Fruit fly (Drosophila melanogaster) whole organism, pupa: Measurements from ENCODE around the gene Nepl7.

ENCODE experiments used
- CG10348 ChIP-seq: fragments of 200-800 bp; sonication (Bioruptor generic); IDR thresholded peaks from 2 replicates; pipeline ENCODE4 v1.3.6; 2022; ENCODE audit warnings: missing biosample characterization, missing genetic modification characterization
- CG12605 ChIP-seq: fragments of 200-800 bp; sonication (Bioruptor generic); IDR thresholded peaks from 2 replicates; pipeline ENCODE4 v1.3.6; 2022; ENCODE audit warnings: missing biosample characterization, missing genetic modification characterization
- CG13204 ChIP-seq: fragments of 200-800 bp; sonication (Bioruptor generic); optimal IDR thresholded peaks from 2 replicates; lab custom pipeline; 2018; ENCODE audit warnings: missing biosample characterization, mild to moderate bottlenecking, missing genetic modification characterization, moderate library complexity
- CG14655 ChIP-seq: fragments of 200-800 bp; sonication (Bioruptor generic); optimal IDR thresholded peaks from 3 replicates; lab custom pipeline; 2017; ENCODE audit warnings: mild to moderate bottlenecking, missing biosample characterization, missing genetic modification reagents, missing genetic modification characterization
- CG15710 ChIP-seq: fragments of 200-800 bp; sonication (Bioruptor generic); optimal IDR thresholded peaks from 2 replicates; lab custom pipeline; 2018; ENCODE audit warnings: missing biosample characterization, mild to moderate bottlenecking, missing genetic modification characterization, moderate library complexity
- CG17806 ChIP-seq: fragments of 200-800 bp; sonication (Bioruptor generic); optimal IDR thresholded peaks from 2 replicates; lab custom pipeline; 2018; ENCODE audit warnings: missing biosample characterization, mild to moderate bottlenecking, missing genetic modification characterization, moderate library complexity
- CG32121 ChIP-seq: fragments of 200-800 bp; sonication (Bioruptor generic); IDR thresholded peaks from 2 replicates; pipeline ENCODE4 v1.3.6; 2022; ENCODE audit warnings: missing biosample characterization, missing genetic modification characterization
- CG34367 ChIP-seq: fragments of 200-800 bp; sonication (Bioruptor generic); optimal IDR thresholded peaks from 2 replicates; lab custom pipeline; 2018; ENCODE audit warnings: missing biosample characterization, mild to moderate bottlenecking, missing genetic modification characterization
- CG4496 ChIP-seq: fragments of 200-800 bp; sonication (Bioruptor generic); IDR thresholded peaks from 3 replicates; pipeline ENCODE4 v1.3.6; 2022; ENCODE audit warnings: missing biosample characterization, missing genetic modification characterization
- CG8159 ChIP-seq: fragments of 200-800 bp; sonication (Bioruptor generic); optimal IDR thresholded peaks from 3 replicates; lab custom pipeline; 2018; ENCODE audit warnings: missing biosample characterization, mild to moderate bottlenecking, missing genetic modification characterization, moderate library complexity
- CG8301 ChIP-seq: fragments of 200-800 bp; sonication (Bioruptor generic); optimal IDR thresholded peaks from 2 replicates; lab custom pipeline; 2018; ENCODE audit warnings: missing biosample characterization, mild to moderate bottlenecking, missing genetic modification characterization
- CG9948 ChIP-seq: fragments of 200-800 bp; sonication (Bioruptor generic); optimal IDR thresholded peaks from 2 replicates; lab custom pipeline; 2018; ENCODE audit warnings: missing biosample characterization, mild to moderate bottlenecking, missing genetic modification characterization, moderate library complexity
- D1 ChIP-seq: fragments of 200-800 bp; sonication (Bioruptor generic); optimal IDR thresholded peaks from 2 replicates; lab custom pipeline; 2018; ENCODE audit warnings: missing biosample characterization, mild to moderate bottlenecking, missing genetic modification characterization, moderate library complexity
- EcR ChIP-seq: fragments of 200-800 bp; sonication (Bioruptor generic); optimal IDR thresholded peaks from 3 replicates; lab custom pipeline; 2019; ENCODE audit warnings: missing biosample characterization, missing genetic modification characterization, mild to moderate bottlenecking, moderate library complexity, missing genetic modification reagents
- Ets98B ChIP-seq: fragments of 200-800 bp; sonication (Bioruptor generic); IDR thresholded peaks from 2 replicates; pipeline ENCODE4 v1.3.6; 2022; ENCODE audit warnings: missing biosample characterization, missing genetic modification characterization
- Pif1A ChIP-seq: fragments of 200-800 bp; sonication (Bioruptor generic); optimal IDR thresholded peaks from 3 replicates; lab custom pipeline; 2016; ENCODE audit warnings: missing biosample characterization, missing genetic modification characterization
- Pif1B ChIP-seq: fragments of 200-800 bp; sonication (Bioruptor generic); optimal IDR thresholded peaks from 3 replicates; lab custom pipeline; 2016; ENCODE audit warnings: missing biosample characterization, missing genetic modification characterization
- Snoo ChIP-seq: fragments of 200-800 bp; sonication (Bioruptor generic); optimal IDR thresholded peaks from 3 replicates; lab custom pipeline; 2017; ENCODE audit warnings: missing biosample characterization, mild to moderate bottlenecking, missing genetic modification characterization, inconsistent platforms
- fd96Ca ChIP-seq: fragments of 200-800 bp; sonication (Bioruptor generic); IDR thresholded peaks from 3 replicates; pipeline ENCODE4 v1.3.6; 2022; ENCODE audit warnings: missing biosample characterization, missing genetic modification characterization
- gl ChIP-seq: fragments of 200-800 bp; sonication (Bioruptor generic); optimal IDR thresholded peaks from 2 replicates; lab custom pipeline; 2018; ENCODE audit warnings: missing biosample characterization, mild to moderate bottlenecking, missing genetic modification characterization
- rn ChIP-seq: fragments of 200-800 bp; sonication (Bioruptor generic); IDR thresholded peaks from 2 replicates; pipeline ENCODE4 v1.3.6; 2022; ENCODE audit warnings: missing biosample characterization, missing genetic modification characterization

Nepl7 gene

DNA sequence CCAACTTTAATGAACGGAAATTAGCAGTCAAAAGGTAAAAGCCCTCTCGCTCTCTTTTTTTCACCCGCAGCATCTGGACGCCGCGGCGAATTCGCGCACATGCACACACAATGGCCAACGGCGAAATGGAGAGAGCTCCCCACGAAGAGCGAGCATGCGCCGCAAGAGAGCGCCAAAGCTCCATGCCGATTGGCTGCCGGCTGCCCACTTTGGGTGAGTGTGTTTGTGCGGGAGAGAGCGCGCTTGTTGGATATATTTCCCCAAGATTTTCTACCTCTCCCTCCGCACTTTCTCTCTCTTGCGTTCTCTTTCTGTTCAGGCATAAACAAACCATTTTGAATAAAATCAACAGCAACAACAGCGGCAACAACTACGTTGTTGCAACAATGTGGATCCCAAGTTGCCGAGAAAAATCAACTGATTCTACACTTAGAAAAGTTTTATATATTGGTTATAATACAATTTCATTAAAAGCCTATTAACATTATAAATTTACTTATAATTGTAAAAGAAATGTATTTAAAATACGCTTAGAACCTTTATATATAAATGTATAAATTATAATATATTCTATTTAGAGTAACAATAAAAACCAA lies 13.7 kb downstream of the Nepl7 start:
- TF ChIP-seq D1 (peak; percentile 16), CG14655 (GFP tag; lab: Kevin White, UChicago) (peak; percentile 21), CG8159 (tag; lab: Kevin White, UChicago) (peak; percentile 56), Pif1A (GFP tag; lab: Kevin White, UChicago) (no peak)

DNA sequence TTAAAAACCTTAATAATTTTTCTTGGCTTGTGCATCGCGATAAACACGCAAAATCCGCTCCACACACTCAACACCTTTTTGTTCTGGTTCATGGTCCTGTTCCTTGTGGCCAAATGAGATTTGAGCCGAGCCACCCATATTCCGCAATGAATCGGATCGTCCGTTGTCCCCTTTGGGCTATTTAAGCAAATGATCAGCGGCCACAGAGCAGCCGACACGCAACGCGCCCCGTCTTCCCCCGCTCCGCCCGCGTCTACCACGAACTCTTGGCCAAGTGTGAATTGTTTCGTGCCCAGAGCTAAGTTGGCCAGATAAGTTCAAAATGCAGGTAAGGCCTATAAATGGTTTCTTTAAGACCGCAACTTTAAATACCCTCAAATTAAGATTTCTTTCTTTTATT lies 18.5 kb downstream of the Nepl7 start:
- TF ChIP-seq CG32121 (GFP tag; lab: Robert Waterston, UW) (no peak), Pif1A (GFP tag; lab: Kevin White, UChicago) (no peak)
- TF ChIP-seq, all 21 proteins: peak for 0

DNA sequence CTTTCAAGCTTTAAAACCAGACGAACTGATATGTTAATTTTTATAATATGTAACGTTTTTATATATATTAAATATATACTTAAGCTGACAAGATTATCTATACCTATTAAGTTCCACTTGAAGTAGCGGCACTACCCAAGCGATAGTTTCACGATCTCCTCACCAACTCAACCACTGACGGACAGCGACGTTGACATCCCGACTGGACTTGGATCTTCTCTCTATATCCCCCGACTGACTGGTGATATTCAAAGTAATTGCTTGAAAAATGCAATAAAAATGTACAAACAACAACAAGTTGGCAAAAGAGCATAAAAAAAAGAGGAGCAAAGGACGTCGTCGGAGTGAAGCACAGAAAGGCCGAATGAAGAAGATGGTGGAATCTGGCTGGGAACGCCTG lies 23.3 kb downstream of the Nepl7 start, which contains the start of gene Ref2:
Gene Ref2, minus strand, starts transcription at position 101 of the 400 bp plus-strand sequence.
- no peak for TF ChIP-seq CG34367 (tag; lab: Kevin White, UChicago)
- TF ChIP-seq Pif1A (GFP tag; lab: Kevin White, UChicago) = no peak
- peak; percentile 3 for TF ChIP-seq CG8159 (tag; lab: Kevin White, UChicago)

DNA sequence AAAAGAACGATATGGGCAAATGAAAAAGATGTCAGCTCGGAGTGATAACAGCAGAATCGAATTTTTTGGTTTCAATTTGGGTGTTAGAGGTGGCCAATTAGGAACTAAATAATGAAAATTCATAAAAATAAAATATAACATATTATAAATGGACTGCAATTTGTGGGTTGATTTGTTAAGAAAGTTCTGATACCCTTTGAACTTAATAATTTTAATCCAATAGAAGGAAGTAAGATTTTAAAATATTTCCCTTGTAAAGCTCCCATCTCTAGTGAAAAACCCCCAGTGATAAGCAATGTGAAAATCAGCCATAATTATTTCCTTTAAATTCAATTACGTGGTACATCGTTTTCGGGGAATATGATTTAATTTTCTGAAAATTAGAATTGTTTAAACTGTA lies 25.2 kb downstream of the Nepl7 start:
- TF ChIP-seq CG13204 (GFP tag; lab: Kevin White, UChicago) = no peak
- no peak for TF ChIP-seq CG14655 (GFP tag; lab: Kevin White, UChicago)
- TF ChIP-seq EcR (GFP tag; lab: Kevin White, UChicago) = no peak
- no peak for TF ChIP-seq D1
- no peak for TF ChIP-seq CG10348 (GFP tag; lab: Robert Waterston, UW)
- TF ChIP-seq, all 21 proteins: peak for 0

DNA sequence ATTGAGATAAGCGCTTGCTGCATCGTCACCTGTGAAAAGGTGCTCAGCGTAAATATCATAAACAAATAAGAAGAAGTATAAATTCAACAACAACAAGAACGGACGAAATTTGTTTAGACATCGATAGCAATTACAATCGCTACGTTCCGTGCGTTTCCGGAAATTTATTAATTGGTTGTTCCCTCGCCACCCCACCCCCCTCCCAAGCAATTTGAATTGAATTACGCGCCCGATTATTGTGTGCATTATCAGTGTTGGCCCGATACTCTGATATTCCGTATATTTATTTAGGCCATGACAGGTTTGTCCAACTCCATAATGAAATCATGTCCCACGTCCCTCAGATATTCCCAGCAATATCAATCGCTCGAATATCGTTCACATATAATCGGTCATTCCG lies 28.0 kb downstream of the Nepl7 start:
- TF ChIP-seq Pif1B (no peak), CG14655 (GFP tag; lab: Kevin White, UChicago) (no peak)

DNA sequence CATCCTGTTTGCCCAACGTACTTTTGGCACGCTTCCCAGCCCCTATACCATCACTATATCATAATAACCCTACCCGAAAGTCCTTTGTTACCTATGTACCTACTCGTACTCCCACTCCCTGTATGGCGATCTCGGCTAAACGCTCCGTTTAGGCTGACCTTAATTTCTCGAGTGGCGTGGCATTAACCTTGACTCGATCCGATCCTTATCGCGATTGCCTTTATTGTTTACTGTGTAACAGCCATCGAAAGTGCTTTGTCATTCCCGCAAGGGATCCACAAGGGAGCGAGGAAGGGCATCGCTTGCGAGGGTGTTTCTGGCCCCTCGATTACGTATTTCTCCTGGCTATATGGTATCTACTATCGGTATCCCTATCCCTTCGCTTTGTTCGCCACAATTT lies 36.4 kb downstream of the Nepl7 start:
- TF ChIP-seq EcR (GFP tag; lab: Kevin White, UChicago) (no peak), CG12605 (GFP tag; lab: Robert Waterston, UW) (no peak)
- TF ChIP-seq, all 21 proteins: peak for 0

DNA sequence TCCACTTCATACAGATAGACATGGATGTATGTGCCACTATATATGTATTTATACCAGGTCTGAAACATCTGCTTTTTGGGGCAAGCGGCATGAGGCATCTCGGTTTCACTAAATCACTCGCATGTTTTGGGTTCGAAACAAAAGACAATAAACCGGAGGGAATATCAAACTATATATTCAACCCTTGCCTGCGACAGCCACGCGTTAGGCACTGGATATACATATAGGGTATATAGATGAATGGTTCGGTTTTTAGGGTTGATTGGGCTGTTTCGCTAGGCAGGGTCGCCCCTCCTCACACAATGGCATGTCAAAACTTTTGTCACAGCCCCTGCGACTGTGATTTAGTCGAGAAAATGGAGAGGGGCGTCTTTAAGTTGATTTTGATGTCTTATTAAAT lies 46.4 kb downstream of the Nepl7 start:
- TF ChIP-seq CG8301 (tag; lab: Kevin White, UChicago) (no peak), CG14655 (GFP tag; lab: Kevin White, UChicago) (no peak), CG8159 (tag; lab: Kevin White, UChicago) (no peak), CG4496 (GFP tag; lab: Robert Waterston, UW) (no peak), Pif1B (no peak), CG32121 (GFP tag; lab: Robert Waterston, UW) (no peak), D1 (no peak), EcR (GFP tag; lab: Kevin White, UChicago) (no peak), CG34367 (tag; lab: Kevin White, UChicago) (no peak), CG9948 (no peak), fd96Ca (GFP tag; lab: Robert Waterston, UW) (no peak), CG15710 (no peak), rn (GFP tag; lab: Robert Waterston, UW) (no peak)

DNA sequence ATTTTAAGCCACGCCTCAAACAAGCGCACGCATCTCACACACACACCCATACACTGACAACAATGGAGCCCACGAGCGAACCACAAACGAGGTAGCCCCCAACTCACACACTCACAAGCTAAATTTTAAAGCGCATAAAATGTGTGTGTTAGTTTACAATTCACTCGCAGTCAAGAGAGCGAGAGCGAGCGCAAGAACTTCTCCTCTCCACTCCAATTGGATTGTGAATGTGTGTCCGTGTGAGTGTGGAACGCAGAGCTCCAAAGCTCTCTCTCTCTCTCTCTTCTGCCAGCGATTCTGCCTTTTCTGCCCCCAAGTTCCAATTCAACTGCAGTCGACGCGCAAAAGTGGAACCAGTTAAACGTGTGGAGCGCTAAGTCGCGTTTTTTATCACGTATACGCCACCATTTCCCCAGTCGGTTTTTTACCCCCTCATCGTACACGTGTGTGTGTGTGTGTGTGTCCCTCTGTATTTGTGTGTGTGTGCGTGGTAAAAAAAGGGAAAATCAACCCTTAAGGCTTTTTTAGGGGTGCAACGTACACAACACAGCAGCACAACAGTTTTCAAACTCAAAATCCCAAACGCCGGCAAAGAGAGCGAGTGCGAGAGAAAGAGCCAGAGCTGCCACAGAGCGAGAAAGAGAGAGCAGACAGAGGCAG lies 51.4 kb downstream of the Nepl7 start:
- TF ChIP-seq CG15710 (no peak), EcR (GFP tag; lab: Kevin White, UChicago) (no peak), CG12605 (GFP tag; lab: Robert Waterston, UW) (peak; percentile 19; the same call in 1 of the 2 replicates), D1 (peak; percentile 16), CG13204 (GFP tag; lab: Kevin White, UChicago) (no peak), CG10348 (GFP tag; lab: Robert Waterston, UW) (no peak), CG4496 (GFP tag; lab: Robert Waterston, UW) (no peak), CG14655 (GFP tag; lab: Kevin White, UChicago) (no peak), CG8159 (tag; lab: Kevin White, UChicago) (no peak), rn (GFP tag; lab: Robert Waterston, UW) (no peak), gl (tag; lab: Kevin White, UChicago) (no peak), Pif1A (GFP tag; lab: Kevin White, UChicago) (no peak), Ets98B (GFP tag; lab: Robert Waterston, UW) (no peak), Snoo (tag; lab: Kevin White, UChicago) (no peak), CG8301 (tag; lab: Kevin White, UChicago) (no peak), CG9948 (no peak), CG17806 (no peak), fd96Ca (GFP tag; lab: Robert Waterston, UW) (0 out of 3 replicates have a peak, but pooled peaks have one; percentile 50)
- TF ChIP-seq, all 21 proteins: peak for 3
